Worm (Caenorhabditis elegans): Measurements from ENCODE around the gene srh-15.

Gene srh-15

ce11 chrV:13371336-13371735 is 50.6 kb downstream of the srh-15 start:
- TF ChIP-seq tab-1 (GFP tag; IDR thresholded peaks at IDR 0.05), result no peak
